Worm (Caenorhabditis elegans): Measurements from ENCODE around the gene cut-1.

DNA sequence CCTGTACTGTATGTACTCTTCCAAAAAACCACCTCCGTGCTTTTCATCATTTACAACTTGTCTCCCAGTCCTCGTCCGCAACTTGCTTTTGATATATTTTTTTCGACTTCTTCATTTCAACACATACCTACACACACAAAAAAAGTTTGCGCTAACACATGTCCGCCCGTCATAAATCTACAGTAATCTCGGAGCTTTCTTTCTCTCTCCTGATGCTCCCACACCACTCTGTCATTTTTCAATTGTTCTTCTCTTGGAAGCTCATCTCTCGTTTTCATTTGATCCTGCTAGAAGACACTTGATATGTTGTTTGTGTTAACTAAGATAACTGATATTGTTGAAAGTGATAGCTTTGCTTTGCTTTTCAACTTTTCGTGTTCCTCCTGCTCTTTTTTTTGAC lies 12.3 kb downstream of the cut-1 start:
- TF ChIP-seq ama-1 (optimal IDR thresholded peaks at IDR 0.05) (no peak), lin-13 (GFP tag; optimal IDR thresholded peaks at IDR 0.05) (no peak), aha-1 (tag; optimal IDR thresholded peaks at IDR 0.05) (no peak), rnt-1 (tag; optimal IDR thresholded peaks at IDR 0.05) (peak; percentile 54), nhr-20 (tag; optimal IDR thresholded peaks at IDR 0.05) (no peak), lin-39 (tag; optimal IDR thresholded peaks at IDR 0.05) (no peak), nhr-12 (tag; optimal IDR thresholded peaks at IDR 0.05) (no peak), mdl-1 (tag; optimal IDR thresholded peaks at IDR 0.05) (no peak), vab-15 (tag; optimal IDR thresholded peaks at IDR 0.05) (no peak), nhr-28 (tag; optimal IDR thresholded peaks at IDR 0.05) (no peak)
